Fruit fly (Drosophila melanogaster) whole organism, pupa: Measurements from ENCODE around the gene CG11696.

ENCODE experiments used
- CG12605 ChIP-seq: fragments of 200-800 bp; sonication (Bioruptor generic); IDR thresholded peaks from 2 replicates; pipeline ENCODE4 v1.3.6; 2022; ENCODE audit warnings: missing biosample characterization, missing genetic modification characterization
- CG13204 ChIP-seq: fragments of 200-800 bp; sonication (Bioruptor generic); optimal IDR thresholded peaks from 2 replicates; lab custom pipeline; 2018; ENCODE audit warnings: missing biosample characterization, mild to moderate bottlenecking, missing genetic modification characterization, moderate library complexity
- CG34367 ChIP-seq: fragments of 200-800 bp; sonication (Bioruptor generic); optimal IDR thresholded peaks from 2 replicates; lab custom pipeline; 2018; ENCODE audit warnings: missing biosample characterization, mild to moderate bottlenecking, missing genetic modification characterization
- Snoo ChIP-seq: fragments of 200-800 bp; sonication (Bioruptor generic); optimal IDR thresholded peaks from 3 replicates; lab custom pipeline; 2017; ENCODE audit warnings: missing biosample characterization, mild to moderate bottlenecking, missing genetic modification characterization, inconsistent platforms
- fd96Ca ChIP-seq: fragments of 200-800 bp; sonication (Bioruptor generic); IDR thresholded peaks from 3 replicates; pipeline ENCODE4 v1.3.6; 2022; ENCODE audit warnings: missing biosample characterization, missing genetic modification characterization
- gl ChIP-seq: fragments of 200-800 bp; sonication (Bioruptor generic); optimal IDR thresholded peaks from 2 replicates; lab custom pipeline; 2018; ENCODE audit warnings: missing biosample characterization, mild to moderate bottlenecking, missing genetic modification characterization
- rn ChIP-seq: fragments of 200-800 bp; sonication (Bioruptor generic); IDR thresholded peaks from 2 replicates; pipeline ENCODE4 v1.3.6; 2022; ENCODE audit warnings: missing biosample characterization, missing genetic modification characterization

DNA sequence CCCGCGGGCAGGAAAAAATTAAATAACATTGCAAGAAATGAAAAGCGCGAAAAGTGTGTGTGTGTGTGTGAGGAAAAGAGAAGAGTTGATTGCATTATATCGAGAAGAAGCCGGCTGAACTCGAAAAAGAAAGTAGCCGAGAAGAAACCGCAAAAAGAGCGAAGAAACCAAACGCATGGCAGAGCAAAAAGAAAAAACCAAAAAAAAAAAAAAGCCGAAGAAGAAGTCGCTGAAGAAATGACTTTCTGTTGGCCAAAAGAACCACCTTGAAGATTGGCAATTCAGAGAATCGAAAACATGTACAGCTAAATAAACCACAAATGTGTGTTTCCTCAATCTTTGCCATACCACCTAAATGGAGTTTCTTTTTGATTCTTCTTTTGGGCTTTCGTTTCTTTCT, 49.6 kb upstream of the CG11696 start:
- no peak for TF ChIP-seq Snoo (tag; lab: Kevin White, UChicago)
- no peak for TF ChIP-seq CG12605 (GFP tag; lab: Robert Waterston, UW)
- TF ChIP-seq CG13204 (GFP tag; lab: Kevin White, UChicago), result no peak
- TF ChIP-seq CG34367 (tag; lab: Kevin White, UChicago), result no peak
- TF ChIP-seq gl (tag; lab: Kevin White, UChicago), result no peak
- no peak for TF ChIP-seq rn (GFP tag; lab: Robert Waterston, UW)
- no peak for TF ChIP-seq fd96Ca (GFP tag; lab: Robert Waterston, UW)
